Fruit fly (Drosophila melanogaster) whole organism, wandering third instar larva: Measurements from ENCODE around the gene alpha-Man-IIb.
A peak's percentile ranks its signal among the peaks of the same experiment; 100 is the strongest.

Experiments used
- CG32264 ChIP-seq: fragments of 200-800 bp; sonication (Bioruptor generic); optimal IDR thresholded peaks from 2 replicates; lab custom pipeline; 2016; ENCODE audit warnings: missing biosample characterization, missing genetic modification characterization
- CG9705 ChIP-seq: fragments of 200-800 bp; sonication (Bioruptor generic); optimal IDR thresholded peaks from 2 replicates; lab custom pipeline; 2018; ENCODE audit warnings: missing biosample characterization, mild to moderate bottlenecking, missing genetic modification characterization
- Dfd ChIP-seq: fragments of >200 bp; optimal IDR thresholded peaks from 2 replicates; lab custom pipeline; 2017; ENCODE audit warnings: missing biosample characterization, missing genetic modification characterization
- GATAd ChIP-seq: sonication (Bioruptor generic); optimal IDR thresholded peaks from 2 replicates; lab custom pipeline; 2016; ENCODE audit warnings: missing biosample characterization, missing genetic modification characterization
- Hnf4 ChIP-seq: fragments of 200-800 bp; sonication (Bioruptor generic); optimal IDR thresholded peaks from 2 replicates; lab custom pipeline; 2016; ENCODE audit warnings: missing biosample characterization, mild to moderate bottlenecking, missing genetic modification characterization
- Hr78 ChIP-seq: fragments of >200 bp; optimal IDR thresholded peaks from 2 replicates; lab custom pipeline; 2017; ENCODE audit warnings: missing biosample characterization, missing genetic modification characterization
- Hr83 ChIP-seq: fragments of 200-300 bp; sonication (Bioruptor generic); optimal IDR thresholded peaks from 2 replicates; lab custom pipeline; 2016; ENCODE audit warnings: missing biosample characterization, mild to moderate bottlenecking, missing genetic modification characterization, moderate library complexity; ENCODE audit not compliant: poor library complexity, severe bottlenecking
- Mio ChIP-seq: sonication (Bioruptor generic); optimal IDR thresholded peaks from 2 replicates; lab custom pipeline; 2016; ENCODE audit warnings: missing biosample characterization, missing genetic modification characterization
- Myc ChIP-seq: fragments of >200 bp; optimal IDR thresholded peaks from 2 replicates; lab custom pipeline; 2017
- N ChIP-seq: fragments of >200 bp; optimal IDR thresholded peaks from 2 replicates; lab custom pipeline; 2018; ENCODE audit warnings: missing biosample characterization, missing external identifiers, missing genetic modification characterization
- Rel ChIP-seq, 2 experiments: fragments of 200-800 bp; sonication (Bioruptor generic) in 1 of 2; optimal IDR thresholded peaks; 2 replicates in 1 of 2; 3 replicates in 1 of 2; lab custom pipeline; 2016 to 2019; ENCODE audit warnings: mild to moderate bottlenecking in 2 of 2, missing biosample characterization in 2 of 2, missing genetic modification characterization in 2 of 2, moderate library complexity in 1 of 2
- Sp1 ChIP-seq: fragments of 200-800 bp; sonication (Bioruptor generic); optimal IDR thresholded peaks from 3 replicates; lab custom pipeline; 2019; ENCODE audit warnings: missing biosample characterization, mild to moderate bottlenecking, missing genetic modification characterization, moderate library complexity
- br ChIP-seq: fragments of 200-800 bp; sonication (Bioruptor generic); optimal IDR thresholded peaks from 2 replicates; lab custom pipeline; 2016; ENCODE audit warnings: missing biosample characterization, missing genetic modification characterization
- brk ChIP-seq: fragments of 200-800 bp; sonication (Bioruptor generic); optimal IDR thresholded peaks from 2 replicates; lab custom pipeline; 2016; ENCODE audit warnings: missing biosample characterization, mild to moderate bottlenecking, missing genetic modification characterization
- dmrt93B ChIP-seq: fragments of 200-800 bp; sonication (Bioruptor generic); optimal IDR thresholded peaks from 2 replicates; lab custom pipeline; 2018; ENCODE audit warnings: missing biosample characterization, mild to moderate bottlenecking, missing genetic modification characterization
- foxo ChIP-seq, 2 experiments: fragments of 200-800 bp; sonication (Bioruptor generic); optimal IDR thresholded peaks; 2 replicates in 1 of 2; 3 replicates in 1 of 2; lab custom pipeline; 2016 to 2017; ENCODE audit warnings: missing biosample characterization in 2 of 2, missing genetic modification characterization in 2 of 2
- fru ChIP-seq: fragments of 200-800 bp; sonication (Bioruptor generic); optimal IDR thresholded peaks from 3 replicates; lab custom pipeline; 2016; ENCODE audit warnings: missing biosample characterization, mild to moderate bottlenecking, missing genetic modification characterization
- pan ChIP-seq: fragments of >200 bp; optimal IDR thresholded peaks from 2 replicates; lab custom pipeline; 2017
- rgr ChIP-seq: fragments of 200-800 bp; sonication (Bioruptor generic); optimal IDR thresholded peaks from 3 replicates; lab custom pipeline; 2016; ENCODE audit warnings: missing biosample characterization, mild to moderate bottlenecking, missing genetic modification characterization
- woc ChIP-seq: sonication (Bioruptor generic); optimal IDR thresholded peaks from 2 replicates; lab custom pipeline; 2016; ENCODE audit warnings: missing biosample characterization, mild to moderate bottlenecking, missing genetic modification characterization

alpha-Man-IIb gene

DNA sequence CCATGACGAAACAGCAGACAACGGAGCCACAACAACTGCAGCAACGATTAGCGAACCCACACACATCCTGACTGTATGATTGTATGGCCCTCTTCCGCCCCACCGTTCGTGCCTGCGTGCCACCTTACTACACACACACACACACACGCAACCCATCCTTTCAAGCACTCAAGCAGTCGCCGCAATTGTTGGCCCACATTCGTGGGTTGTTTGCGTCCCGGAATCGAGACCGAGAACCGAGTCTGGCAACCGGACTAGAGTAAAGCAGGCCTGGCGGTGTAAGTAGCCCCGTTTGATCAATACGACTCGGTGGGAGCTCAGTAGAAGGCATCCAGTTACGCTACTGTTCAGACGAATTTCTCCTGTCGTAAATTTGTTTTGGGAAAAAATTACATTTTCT lies 42.2 kb downstream of the alpha-Man-IIb start, which contains the start of gene CG4546:
CG4546 (plus strand) TSS at position 301 of the 400 bp plus-strand sequence.
- TF ChIP-seq foxo (GFP tag; optimal IDR thresholded peaks at IDR 0.05; lab: Kevin White, UChicago): no peak
- TF ChIP-seq Hr83 (GFP tag; lab: Kevin White, UChicago): no peak

DNA sequence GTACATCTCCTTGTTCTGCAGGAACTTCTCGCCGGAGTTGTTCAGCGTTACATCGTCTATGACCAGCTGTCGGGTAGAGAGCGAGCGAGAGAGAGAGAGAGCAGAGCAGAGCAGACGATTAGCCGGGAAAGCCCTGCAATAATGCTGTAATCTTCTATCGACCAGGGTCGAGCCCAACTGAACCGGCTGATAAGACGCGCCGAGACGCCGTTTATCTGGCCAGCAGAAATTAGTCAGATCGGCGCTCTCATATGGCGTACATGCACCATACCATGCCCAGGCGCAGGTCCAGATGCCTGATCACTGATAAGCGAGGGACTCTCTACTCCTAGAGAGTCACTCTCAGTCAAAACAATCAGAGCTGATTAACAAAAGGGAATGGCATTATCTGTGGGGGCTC lies 47.9 kb downstream of the alpha-Man-IIb start:
- TF ChIP-seq Hnf4 (GFP tag; lab: Kevin White, UChicago) (no peak), Rel (GFP tag; optimal IDR thresholded peaks at IDR 0.05; lab: Kevin White, UChicago) (no peak), Rel (tag; optimal IDR thresholded peaks at IDR 0.05; lab: Kevin White, UChicago) (peak; percentile 91)
- TF ChIP-seq, all 38 proteins: peak for 1

dm6 chr3R:15853347-15853746 lies 49.3 kb downstream of the alpha-Man-IIb start, which contains the start of gene cv-d:
Gene cv-d (minus strand): TSS chr3R:15853581.
- no peak for TF ChIP-seq Rel (GFP tag; optimal IDR thresholded peaks at IDR 0.05; lab: Kevin White, UChicago)
- peak; percentile 0 for TF ChIP-seq Rel (tag; optimal IDR thresholded peaks at IDR 0.05; lab: Kevin White, UChicago)
- no peak for TF ChIP-seq Myc

DNA sequence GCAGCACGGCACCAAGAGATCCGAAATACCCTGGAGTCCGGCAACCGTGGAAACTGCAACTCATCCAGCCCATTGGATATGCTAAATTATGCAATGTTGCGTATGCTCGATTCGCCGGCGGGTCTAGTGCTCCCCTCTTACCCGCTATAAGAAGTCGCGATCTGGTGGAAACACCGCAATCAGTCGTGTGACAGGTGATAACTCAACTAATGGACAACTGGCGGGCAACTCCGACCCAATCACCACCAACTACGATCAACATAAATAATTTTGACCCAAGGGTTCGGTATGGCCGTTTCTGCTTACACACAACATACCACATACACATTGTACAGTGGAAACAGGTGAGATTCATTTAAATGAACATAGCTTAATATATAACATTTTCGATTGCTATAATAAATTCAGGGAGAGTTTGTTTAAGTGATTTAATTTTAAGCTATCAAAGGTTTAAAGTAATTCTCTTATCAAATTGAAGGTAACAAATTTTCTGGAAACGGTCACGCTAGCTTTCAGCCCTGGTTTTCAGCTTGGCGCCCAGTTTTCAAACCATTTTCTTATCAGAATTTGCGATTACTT lies 53.2 kb downstream of the alpha-Man-IIb start, which contains the start of gene Hmt-1:
Hmt-1 (minus strand) TSS at position 282 of the 579 bp plus-strand sequence.
- TF ChIP-seq GATAd (GFP tag; lab: Kevin White, UChicago) (peak; percentile 78), Rel (GFP tag; optimal IDR thresholded peaks at IDR 0.05; lab: Kevin White, UChicago) (no peak), Rel (tag; optimal IDR thresholded peaks at IDR 0.05; lab: Kevin White, UChicago) (peak; percentile 10), Hr83 (GFP tag; lab: Kevin White, UChicago) (no peak), N (GFP tag; lab: Kevin White, UChicago) (peak; percentile 13)

DNA sequence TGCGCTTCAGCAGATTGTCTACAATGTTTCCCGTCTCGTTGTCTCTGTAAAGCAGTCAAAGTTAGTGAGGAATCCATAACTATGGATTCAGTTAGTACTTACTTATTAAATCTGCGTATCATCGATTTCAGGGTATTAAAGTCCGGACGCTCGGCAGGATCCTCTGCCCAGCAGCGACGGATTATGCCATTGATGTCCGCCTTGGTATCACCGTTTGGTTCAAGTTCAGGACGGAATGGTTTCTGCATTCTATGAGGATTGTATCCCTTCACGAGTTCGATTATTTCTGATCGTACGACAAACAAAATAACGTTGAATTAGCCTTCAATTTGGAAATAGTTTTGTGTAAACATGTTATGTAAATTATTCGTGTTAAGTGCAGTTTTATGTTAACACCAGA lies 55.8 kb downstream of the alpha-Man-IIb start, which contains the start of gene CG9632:
CG9632 (plus strand) TSS at position 301 of the 400 bp plus-strand sequence.
- TF ChIP-seq woc (GFP tag; lab: Kevin White, UChicago): no peak
- TF ChIP-seq foxo (GFP tag; optimal IDR thresholded peaks at IDR 0.05; lab: Kevin White, UChicago): no peak
- no peak for TF ChIP-seq Dfd (GFP tag; lab: Kevin White, UChicago)
- TF ChIP-seq CG9705 (GFP tag; lab: Kevin White, UChicago): no peak
- no peak for TF ChIP-seq pan (lab: Kevin White, UChicago)
- no peak for TF ChIP-seq fru
- no peak for TF ChIP-seq Hr78 (GFP tag; lab: Kevin White, UChicago)
- no peak for TF ChIP-seq brk (GFP tag; lab: Kevin White, UChicago)
- TF ChIP-seq Mio (GFP tag; lab: Kevin White, UChicago): no peak
- no peak for TF ChIP-seq Sp1 (GFP tag; lab: Kevin White, UChicago)

- no peak for TF ChIP-seq br (GFP tag; lab: Kevin White, UChicago)
- no peak for TF ChIP-seq rgr
- no peak for TF ChIP-seq CG32264 (GFP tag; lab: Kevin White, UChicago)
- no peak for TF ChIP-seq Hr83 (GFP tag; lab: Kevin White, UChicago)
- no peak for TF ChIP-seq dmrt93B (GFP tag; lab: Kevin White, UChicago)
- TF ChIP-seq, all 38 proteins: peak for 0
Measured at dm6 chr3R:15872829-15873440, 68.9 kb downstream of the alpha-Man-IIb start.
